Worm (Caenorhabditis elegans): ENCODE measurements around the gene nrf-5.

- TF ChIP-seq tra-4 (tag; optimal IDR thresholded peaks at IDR 0.05) (no peak), ama-1 (optimal IDR thresholded peaks at IDR 0.05) (no peak), aly-1 (tag; optimal IDR thresholded peaks at IDR 0.05) (no peak), ceh-36 (tag; optimal IDR thresholded peaks at IDR 0.05) (no peak), ceh-13 (GFP tag; optimal IDR thresholded peaks at IDR 0.05) (no peak), hmg-4 (GFP tag; optimal IDR thresholded peaks at IDR 0.05) (no peak), sea-1 (GFP tag; conservative IDR thresholded peaks at IDR 0.05) (no peak), hmbx-1 (tag; optimal IDR thresholded peaks at IDR 0.05) (no peak), hnd-1 (tag; optimal IDR thresholded peaks at IDR 0.05) (no peak), flt-1 (GFP tag; IDR thresholded peaks at IDR 0.05) (no peak), pes-1 (GFP tag; IDR thresholded peaks at IDR 0.05) (no peak), F13C5.2 (tag; optimal IDR thresholded peaks at IDR 0.05) (no peak), tbx-37 (GFP tag; conservative IDR thresholded peaks at IDR 0.05) (no peak)
Observed at ce11 chrV:13796246-13796776, 31.8 kb upstream of the nrf-5 start, which contains the start of gene twk-32.
